Worm (Caenorhabditis elegans): ENCODE results near the gene T02G5.14.

DNA sequence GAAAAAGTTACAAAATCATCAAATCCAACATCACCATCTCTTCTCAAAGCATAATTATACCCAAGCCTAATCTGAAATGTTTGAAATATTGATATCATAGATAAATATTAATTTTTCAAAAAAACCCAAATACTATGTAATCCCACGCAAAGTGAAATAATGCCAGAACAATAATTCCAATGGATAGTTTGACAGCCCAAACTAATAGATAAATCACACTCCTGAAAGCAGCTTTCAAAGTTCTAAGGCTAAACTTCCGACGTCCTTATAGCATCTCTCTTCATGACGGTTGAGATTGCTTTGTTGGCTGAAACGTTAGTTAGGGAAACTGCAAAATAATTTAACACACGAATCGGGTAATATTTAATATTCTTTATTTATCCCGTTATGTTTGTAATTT is 15.1 kb downstream of the T02G5.14 start:
- TF ChIP-seq unc-39 (tag; optimal IDR thresholded peaks at IDR 0.05) (no peak), elt-1 (tag; optimal IDR thresholded peaks at IDR 0.05) (no peak), ceh-82 (tag; optimal IDR thresholded peaks at IDR 0.05) (no peak), snpc-4 (tag; optimal IDR thresholded peaks at IDR 0.05) (no peak), nhr-76 (tag; optimal IDR thresholded peaks at IDR 0.05) (no peak), egl-27 (tag; optimal IDR thresholded peaks at IDR 0.05) (no peak)
